Worm (Caenorhabditis elegans): Measurements from ENCODE around the gene grd-13.

ce11 chrIV:3447350-3447749, 9.2 kb downstream of the grd-13 start:
- TF ChIP-seq tbx-37 (GFP tag; conservative IDR thresholded peaks at IDR 0.05) (no peak), tra-4 (tag; optimal IDR thresholded peaks at IDR 0.05) (no peak), hmbx-1 (tag; optimal IDR thresholded peaks at IDR 0.05) (no peak), flt-1 (GFP tag; IDR thresholded peaks at IDR 0.05) (no peak), ama-1 (optimal IDR thresholded peaks at IDR 0.05) (no peak), hnd-1 (tag; optimal IDR thresholded peaks at IDR 0.05) (no peak), aly-1 (tag; optimal IDR thresholded peaks at IDR 0.05) (no peak), ets-7 (tag; optimal IDR thresholded peaks at IDR 0.05) (no peak), ceh-36 (tag; optimal IDR thresholded peaks at IDR 0.05) (no peak), B0310.2 (tag; optimal IDR thresholded peaks at IDR 0.05) (no peak)

Measured in whole organism, early embryonic.